Fruit fly (Drosophila melanogaster): ENCODE results near the gene CG17652.

- no peak for TF ChIP-seq Sin3A (optimal IDR thresholded peaks at IDR 0.05)
- no peak for TF ChIP-seq psq (optimal IDR thresholded peaks at IDR 0.05)
Measured at dm6 chr2L:1708110-1708509, 24.0 kb downstream of the CG17652 start.
